Worm (Caenorhabditis elegans): ENCODE data around the gene C34C6.9.

The C34C6.9 gene

DNA sequence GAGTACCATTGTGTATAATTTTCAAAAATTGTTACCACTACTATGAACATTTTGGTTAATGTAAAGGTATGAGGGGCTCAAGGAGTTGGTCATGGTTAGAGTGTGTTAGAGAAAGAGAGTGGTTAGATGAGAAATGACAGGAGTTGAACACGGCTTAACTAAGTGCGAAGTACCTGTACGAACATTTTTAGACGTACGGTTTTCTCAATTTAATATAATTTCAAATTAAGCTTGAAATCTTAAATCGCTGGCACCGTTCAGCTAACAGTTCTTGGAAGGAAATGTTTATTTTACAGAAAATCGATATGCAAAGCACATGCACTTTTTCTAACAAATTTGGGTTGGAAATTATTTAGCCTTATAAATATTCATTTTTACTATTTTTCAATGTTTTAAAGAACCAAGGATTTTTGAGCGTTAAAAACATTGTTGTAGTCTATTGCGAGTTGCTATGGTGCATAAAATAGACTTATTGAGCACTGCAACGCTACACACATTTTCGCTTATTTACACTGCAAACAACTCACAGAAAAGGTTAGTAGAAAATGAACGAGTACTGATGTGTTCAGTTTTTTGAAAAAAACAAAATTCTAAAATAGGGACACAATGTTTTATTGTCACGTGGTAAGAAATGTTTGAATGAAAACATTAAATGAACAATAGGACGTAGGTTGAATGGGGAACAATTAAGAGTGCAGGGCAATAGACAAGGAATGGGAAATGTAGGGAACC, 16.1 kb downstream of the C34C6.9 start, which contains the start of gene sphk-1:
TSS of gene sphk-1 (minus strand) at position 51 of the 732 bp plus-strand sequence.
- TF ChIP-seq elt-4 (tag; optimal IDR thresholded peaks at IDR 0.05) (no peak), sox-2 (GFP tag; IDR thresholded peaks at IDR 0.05) (peak; percentile 19; the same call in 1 of the 2 replicates), hlh-30 (tag; optimal IDR thresholded peaks at IDR 0.05; ENCODE audit: insufficient read depth) (peak; percentile 26)

DNA sequence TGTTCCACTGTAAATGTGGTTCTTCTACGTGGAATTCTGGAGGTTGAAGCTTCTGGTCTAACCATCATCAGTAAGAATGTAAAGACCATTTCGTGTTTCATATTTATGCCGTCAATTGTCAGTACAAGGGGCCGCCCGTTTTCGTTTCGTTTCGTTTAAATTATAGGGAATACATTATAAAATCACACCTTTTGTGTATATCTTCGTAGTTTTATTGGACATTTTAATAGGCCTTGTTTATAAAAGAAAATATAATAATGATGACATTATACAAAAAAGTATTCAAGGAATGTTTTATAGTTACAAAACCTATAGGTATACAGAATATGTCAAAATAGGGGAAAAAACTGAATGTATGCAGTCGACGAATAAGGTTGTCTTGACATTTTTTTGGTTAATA, 18.0 kb downstream of the C34C6.9 start, which contains the start of gene ceh-7:
TSS of gene ceh-7 (minus strand) at position 101 of the 400 bp plus-strand sequence.
- no peak for TF ChIP-seq C08G9.2 (tag; optimal IDR thresholded peaks at IDR 0.05)
- no peak for TF ChIP-seq tbx-7 (tag; optimal IDR thresholded peaks at IDR 0.05)
- TF ChIP-seq nhr-11 (tag; optimal IDR thresholded peaks at IDR 0.05): no peak
- TF ChIP-seq hlh-8 (tag; optimal IDR thresholded peaks at IDR 0.05): no peak
- TF ChIP-seq hlh-13 (GFP tag; optimal IDR thresholded peaks at IDR 0.05): no peak
- TF ChIP-seq unc-3 (GFP tag; conservative IDR thresholded peaks at IDR 0.05): no peak
- no peak for TF ChIP-seq unc-3 (tag; optimal IDR thresholded peaks at IDR 0.05)
- TF ChIP-seq ceh-14 (tag; optimal IDR thresholded peaks at IDR 0.05): no peak
- no peak for TF ChIP-seq tbx-2 (tag; optimal IDR thresholded peaks at IDR 0.05)
- no peak for TF ChIP-seq zip-5 (tag; optimal IDR thresholded peaks at IDR 0.05)
- TF ChIP-seq ref-2 (tag; optimal IDR thresholded peaks at IDR 0.05): no peak
- TF ChIP-seq odd-2 (tag; optimal IDR thresholded peaks at IDR 0.05): no peak
- no peak for TF ChIP-seq unc-86 (tag; optimal IDR thresholded peaks at IDR 0.05)
- no peak for TF ChIP-seq ceh-18 (tag; optimal IDR thresholded peaks at IDR 0.05)
- no peak for TF ChIP-seq nfya-1 (tag; optimal IDR thresholded peaks at IDR 0.05)

ce11 chrII:8704413-8704874, 18.7 kb downstream of the C34C6.9 start, which contains the start of gene prx-5:
TSS of gene prx-5 (plus strand) at chrII:8704824.
- TF ChIP-seq elt-2 (tag; optimal IDR thresholded peaks at IDR 0.05) (peak; percentile 72), pha-2 (tag; optimal IDR thresholded peaks at IDR 0.05) (no peak), pqm-1 (tag; optimal IDR thresholded peaks at IDR 0.05) (no peak), eyg-1 (tag; optimal IDR thresholded peaks at IDR 0.05) (no peak)

- TF ChIP-seq unc-86 (tag; optimal IDR thresholded peaks at IDR 0.05): no peak
- TF ChIP-seq pha-2 (tag; optimal IDR thresholded peaks at IDR 0.05): no peak
- TF ChIP-seq ceh-14 (tag; optimal IDR thresholded peaks at IDR 0.05): no peak
- no peak for TF ChIP-seq pros-1 (tag; optimal IDR thresholded peaks at IDR 0.05)
- no peak for TF ChIP-seq tbx-7 (tag; optimal IDR thresholded peaks at IDR 0.05)
- TF ChIP-seq ahr-1 (tag; optimal IDR thresholded peaks at IDR 0.05): no peak
- TF ChIP-seq madf-2 (tag; optimal IDR thresholded peaks at IDR 0.05): no peak
- no peak for TF ChIP-seq fkh-10 (GFP tag; optimal IDR thresholded peaks at IDR 0.05)
- TF ChIP-seq ceh-31 (tag; optimal IDR thresholded peaks at IDR 0.05): no peak
- no peak for TF ChIP-seq ceh-2 (tag; optimal IDR thresholded peaks at IDR 0.05)
- TF ChIP-seq sox-2 (GFP tag; IDR thresholded peaks at IDR 0.05): no peak
- TF ChIP-seq lin-11 (tag; optimal IDR thresholded peaks at IDR 0.05): no peak
Measured at ce11 chrII:8707024-8707423, 21.3 kb downstream of the C34C6.9 start, which contains the start of gene cup-16. TSS of gene cup-16 (plus strand) at chrII:8707155.

- TF ChIP-seq ceh-30 (tag; optimal IDR thresholded peaks at IDR 0.05): no peak
- no peak for TF ChIP-seq elt-2 (tag; optimal IDR thresholded peaks at IDR 0.05)
- TF ChIP-seq pros-1 (tag; optimal IDR thresholded peaks at IDR 0.05): no peak
- no peak for TF ChIP-seq pqm-1 (tag; optimal IDR thresholded peaks at IDR 0.05)
- no peak for TF ChIP-seq nfya-1 (tag; optimal IDR thresholded peaks at IDR 0.05)
- no peak for TF ChIP-seq pha-2 (tag; optimal IDR thresholded peaks at IDR 0.05)
- TF ChIP-seq pha-4 (tag; optimal IDR thresholded peaks at IDR 0.05): no peak
- TF ChIP-seq T23F11.4 (GFP tag; optimal IDR thresholded peaks at IDR 0.05): no peak
- no peak for TF ChIP-seq dve-1 (tag; optimal IDR thresholded peaks at IDR 0.05)
- no peak for TF ChIP-seq unc-42 (tag; optimal IDR thresholded peaks at IDR 0.05)
- TF ChIP-seq fkh-6 (tag; optimal IDR thresholded peaks at IDR 0.05): no peak
- TF ChIP-seq K02D7.2 (tag; optimal IDR thresholded peaks at IDR 0.05): no peak
- no peak for TF ChIP-seq mec-3 (tag; optimal IDR thresholded peaks at IDR 0.05; ENCODE audit: borderline replicate concordance)
- no peak for TF ChIP-seq ztf-16 (tag; optimal IDR thresholded peaks at IDR 0.05)
- no peak for TF ChIP-seq lim-6 (tag; optimal IDR thresholded peaks at IDR 0.05)
- no peak for TF ChIP-seq npax-4 (tag; optimal IDR thresholded peaks at IDR 0.05)
- no peak for TF ChIP-seq ceh-19 (GFP tag; optimal IDR thresholded peaks at IDR 0.05)
- TF ChIP-seq che-1 (tag; optimal IDR thresholded peaks at IDR 0.05): no peak
- TF ChIP-seq elt-4 (tag; optimal IDR thresholded peaks at IDR 0.05): no peak
- TF ChIP-seq eyg-1 (tag; optimal IDR thresholded peaks at IDR 0.05): no peak
Measured at ce11 chrII:8710317-8710716, 24.6 kb downstream of the C34C6.9 start, which contains the start of gene srg-15. TSS of gene srg-15 (minus strand) at chrII:8710417.

All from whole organism, late embryonic.